Worm (Caenorhabditis elegans): ENCODE data around the gene K10B3.5.

Gene K10B3.5

DNA sequence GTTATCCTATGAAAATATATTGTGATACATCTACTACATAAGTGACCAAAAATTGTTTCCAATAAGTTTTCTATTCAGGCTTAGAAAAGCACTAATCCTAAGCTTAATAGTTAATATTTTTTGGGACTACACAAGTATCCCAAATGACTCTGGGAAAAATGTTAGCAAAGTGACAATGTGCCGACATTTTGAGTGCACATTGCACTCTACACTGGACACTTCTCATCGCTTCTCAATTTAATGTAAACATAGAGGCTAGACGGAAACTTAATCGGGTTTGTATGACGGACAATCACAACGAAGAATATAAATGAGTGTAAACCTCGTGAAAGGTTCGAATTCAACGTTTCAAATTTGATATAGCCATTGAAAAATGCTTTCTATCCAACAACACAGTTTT, 5.4 kb upstream of the K10B3.5 start (continued):
- TF ChIP-seq F55B11.4 (tag; optimal IDR thresholded peaks at IDR 0.05; ENCODE audit: borderline replicate concordance, insufficient read depth) (no peak), nhr-27 (tag; optimal IDR thresholded peaks at IDR 0.05) (no peak), nhr-80 (tag; optimal IDR thresholded peaks at IDR 0.05) (peak; percentile 0), K11D2.4 (GFP tag; IDR thresholded peaks at IDR 0.05) (peak; percentile 64; the same call in 1 of the 2 replicates), chd-7 (tag; optimal IDR thresholded peaks at IDR 0.05) (no peak), F22D6.2 (tag; optimal IDR thresholded peaks at IDR 0.05) (no peak), gei-17 (GFP tag; optimal IDR thresholded peaks at IDR 0.05) (peak; percentile 43), pbrm-1 (GFP tag; IDR thresholded peaks at IDR 0.05) (no peak), ceh-27 (GFP tag; optimal IDR thresholded peaks at IDR 0.05) (no peak), let-607 (tag; optimal IDR thresholded peaks at IDR 0.05) (no peak), lin-26 (GFP tag; IDR thresholded peaks at IDR 0.05) (no peak; the same call in 1 of the 2 replicates), C06A6.2 (GFP tag; conservative IDR thresholded peaks at IDR 0.05) (peak; percentile 54), lin-35 (GFP tag; optimal IDR thresholded peaks at IDR 0.05) (peak in 1 of 3 experiments; percentile 83), ceh-100 (GFP tag; IDR thresholded peaks at IDR 0.05) (no peak), attf-6 (GFP tag; IDR thresholded peaks at IDR 0.05) (no peak), aptf-3 (GFP tag; IDR thresholded peaks at IDR 0.05) (no peak), ZK185.1 (tag; optimal IDR thresholded peaks at IDR 0.05; ENCODE audit: poor library complexity, severe bottlenecking) (peak; percentile 64), mes-4 (tag; optimal IDR thresholded peaks at IDR 0.05) (no peak), madf-8 (GFP tag; conservative IDR thresholded peaks at IDR 0.05) (no peak), lin-54 (GFP tag; optimal IDR thresholded peaks at IDR 0.05) (no peak), ccch-3 (GFP tag; optimal IDR thresholded peaks at IDR 0.05) (no peak), ztf-26 (tag; optimal IDR thresholded peaks at IDR 0.05) (no peak), snpc-4 (GFP tag; optimal IDR thresholded peaks at IDR 0.05) (no peak), snpc-4 (tag; optimal IDR thresholded peaks at IDR 0.05) (peak in 1 of 4 experiments; percentile 37), F57C9.4 (tag; optimal IDR thresholded peaks at IDR 0.05) (no peak), die-1 (tag; optimal IDR thresholded peaks at IDR 0.05) (no peak), sptf-2 (GFP tag; optimal IDR thresholded peaks at IDR 0.05) (no peak), ceh-79 (tag; optimal IDR thresholded peaks at IDR 0.05) (no peak), T26A5.8 (tag; optimal IDR thresholded peaks at IDR 0.05) (no peak), ztf-6 (GFP tag; IDR thresholded peaks at IDR 0.05) (no peak), him-1 (tag; optimal IDR thresholded peaks at IDR 0.05) (no peak), nfya-2 (GFP tag; IDR thresholded peaks at IDR 0.05) (no peak), K12H6.12 (tag; optimal IDR thresholded peaks at IDR 0.05) (no peak), hrde-1 (tag; optimal IDR thresholded peaks at IDR 0.05; ENCODE audit: borderline replicate concordance) (no peak), F57A8.1 (GFP tag; optimal IDR thresholded peaks at IDR 0.05) (no peak), xnd-1 (tag; optimal IDR thresholded peaks at IDR 0.05) (no peak), cebp-2 (GFP tag; IDR thresholded peaks at IDR 0.05) (no peak), ceh-91 (GFP tag; IDR thresholded peaks at IDR 0.05) (no peak), sdz-38 (tag; optimal IDR thresholded peaks at IDR 0.05) (no peak), Y53G8AR.9 (GFP tag; conservative IDR thresholded peaks at IDR 0.05) (peak; percentile 49; the same call in 1 of the 2 replicates), atf-7 (tag; optimal IDR thresholded peaks at IDR 0.05) (no peak), ceh-58 (GFP tag; IDR thresholded peaks at IDR 0.05) (no peak), lag-1 (GFP tag; IDR thresholded peaks at IDR 0.05) (no peak), repo-1 (tag; optimal IDR thresholded peaks at IDR 0.05) (peak; percentile 80), lin-40 (tag; optimal IDR thresholded peaks at IDR 0.05) (peak; percentile 55), lsl-1 (GFP tag; optimal IDR thresholded peaks at IDR 0.05) (no peak), zfh-2 (GFP tag; conservative IDR thresholded peaks at IDR 0.05) (no peak), attf-3 (GFP tag; conservative IDR thresholded peaks at IDR 0.05) (no peak), egl-44 (GFP tag; IDR thresholded peaks at IDR 0.05) (no peak), efl-1 (GFP tag; optimal IDR thresholded peaks at IDR 0.05) (no peak)

Measured in whole organism, young adult.